Fruit fly (Drosophila melanogaster) whole organism, embryonic: Measurements from ENCODE around the gene Gos28.
A peak's percentile ranks its signal among the peaks of the same experiment; 100 is the strongest.

ENCODE experiments used
- Asciz ChIP-seq: fragments of 200-800 bp; sonication (Bioruptor generic); optimal IDR thresholded peaks from 2 replicates; lab custom pipeline; 2017; ENCODE audit warnings: missing biosample characterization, mild to moderate bottlenecking, missing genetic modification characterization, missing genetic modification reagents
- CG1024 ChIP-seq: fragments of 200-800 bp; sonication (Bioruptor generic); IDR thresholded peaks from 2 replicates; pipeline ENCODE4 v1.3.6; 2022; ENCODE audit warnings: missing biosample characterization, missing genetic modification characterization
- CG10321 ChIP-seq: fragments of 200-800 bp; sonication (Bioruptor generic); IDR thresholded peaks from 2 replicates; pipeline ENCODE4 v1.3.6; 2022; ENCODE audit warnings: missing biosample characterization, missing genetic modification characterization
- CG10366 ChIP-seq: fragments of 200-800 bp; sonication (Bioruptor generic); IDR thresholded peaks from 2 replicates; pipeline ENCODE4 v1.3.6; 2022; ENCODE audit warnings: missing biosample characterization, missing genetic modification characterization
- CG11696 ChIP-seq: fragments of 200-800 bp; sonication (Bioruptor generic); IDR thresholded peaks from 2 replicates; pipeline ENCODE4 v1.3.6; 2022; ENCODE audit warnings: missing biosample characterization, missing genetic modification characterization
- CG17568 ChIP-seq: fragments of 200-800 bp; sonication (Bioruptor generic); optimal IDR thresholded peaks from 2 replicates; lab custom pipeline; 2018; ENCODE audit warnings: missing biosample characterization, mild to moderate bottlenecking, missing genetic modification characterization, moderate library complexity
- CG17912 ChIP-seq: fragments of 200-800 bp; sonication (Bioruptor generic); optimal IDR thresholded peaks from 2 replicates; lab custom pipeline; 2018; ENCODE audit warnings: missing biosample characterization, mild to moderate bottlenecking, missing genetic modification characterization
- CG2116 ChIP-seq: fragments of 200-800 bp; sonication (Bioruptor generic); optimal IDR thresholded peaks from 3 replicates; lab custom pipeline; 2018; ENCODE audit warnings: missing biosample characterization, mild to moderate bottlenecking, missing genetic modification characterization
- CG30020 ChIP-seq: fragments of 200-800 bp; optimal IDR thresholded peaks from 2 replicates; lab custom pipeline; 2019; ENCODE audit warnings: missing biosample characterization, mild to moderate bottlenecking, missing genetic modification characterization, moderate library complexity
- CG3281 ChIP-seq: fragments of 200-800 bp; sonication (Bioruptor generic); optimal IDR thresholded peaks from 3 replicates; lab custom pipeline; 2017; ENCODE audit warnings: missing biosample characterization, mild to moderate bottlenecking, missing genetic modification characterization
- CG3847 ChIP-seq: fragments of 200-800 bp; sonication (Bioruptor generic); IDR thresholded peaks from 2 replicates; pipeline ENCODE4 v1.3.6; 2022; ENCODE audit warnings: missing biosample characterization, missing genetic modification characterization
- CG6654 ChIP-seq: fragments of 200-800 bp; sonication (Bioruptor generic); optimal IDR thresholded peaks from 2 replicates; lab custom pipeline; 2017; ENCODE audit warnings: missing biosample characterization, mild to moderate bottlenecking, missing genetic modification characterization
- CTCF ChIP-seq: fragments of 200-800 bp; sonication (Bioruptor generic); optimal IDR thresholded peaks from 2 replicates; lab custom pipeline; 2017; ENCODE audit warnings: missing biosample characterization, mild to moderate bottlenecking, missing genetic modification characterization, moderate library complexity
- Deaf1 ChIP-seq: fragments of 200-800 bp; optimal IDR thresholded peaks from 3 replicates; lab custom pipeline; 2019; ENCODE audit warnings: missing biosample characterization, mild to moderate bottlenecking, missing genetic modification characterization, moderate library complexity
- Ets97D ChIP-seq: fragments of 200-800 bp; sonication (Bioruptor generic); optimal IDR thresholded peaks from 3 replicates; lab custom pipeline; 2016; ENCODE audit warnings: missing biosample characterization, missing genetic modification characterization
- HLH3B ChIP-seq: fragments of 200-800 bp; sonication (Bioruptor generic); IDR thresholded peaks from 2 replicates; pipeline ENCODE4 v1.3.6; 2022; ENCODE audit warnings: missing biosample characterization, missing genetic modification characterization
- Hr51 ChIP-seq, 2 experiments: fragments of 200-800 bp; sonication (Bioruptor generic); optimal IDR thresholded peaks; 2 replicates in 1 of 2; 3 replicates in 1 of 2; lab custom pipeline; 2016 to 2018; ENCODE audit warnings: missing biosample characterization in 2 of 2, missing genetic modification characterization in 2 of 2, mild to moderate bottlenecking in 1 of 2, moderate library complexity in 1 of 2
- Max ChIP-seq: fragments of 200-800 bp; sonication (Bioruptor generic); optimal IDR thresholded peaks from 2 replicates; lab custom pipeline; 2016; ENCODE audit warnings: missing biosample characterization, mild to moderate bottlenecking, missing genetic modification characterization
- Nf-YB ChIP-seq: fragments of 200-800 bp; sonication (Bioruptor generic); optimal IDR thresholded peaks from 3 replicates; lab custom pipeline; 2019; ENCODE audit warnings: missing biosample characterization, mild to moderate bottlenecking, missing genetic modification characterization, moderate library complexity
- Nf-YC ChIP-seq: fragments of 200-800 bp; optimal IDR thresholded peaks from 3 replicates; lab custom pipeline; 2019; ENCODE audit warnings: missing biosample characterization, mild to moderate bottlenecking, missing genetic modification characterization, moderate library complexity
- Scr ChIP-seq: fragments of 200-800 bp; sonication (Bioruptor generic); IDR thresholded peaks from 2 replicates; pipeline ENCODE4 v1.3.6; 2022; ENCODE audit warnings: missing biosample characterization, missing genetic modification characterization; ENCODE audit not compliant: partially characterized antibody
- Tbp ChIP-seq: fragments of >200 bp; optimal IDR thresholded peaks from 2 replicates; lab custom pipeline; 2018; ENCODE audit warnings: missing biosample characterization, missing genetic modification characterization
- Usf ChIP-seq: fragments of 200-800 bp; sonication (Bioruptor generic); optimal IDR thresholded peaks from 2 replicates; lab custom pipeline; 2017; ENCODE audit warnings: missing genotype, missing biosample characterization, missing genetic modification characterization
- ab ChIP-seq: fragments of 200-800 bp; sonication (Bioruptor generic); optimal IDR thresholded peaks from 2 replicates; lab custom pipeline; 2016; ENCODE audit warnings: missing biosample characterization, missing genetic modification characterization
- abd-A ChIP-seq: fragments of 200-800 bp; sonication (Bioruptor generic); optimal IDR thresholded peaks from 3 replicates; lab custom pipeline; 2019; ENCODE audit warnings: missing biosample characterization, mild to moderate bottlenecking, missing genetic modification characterization, moderate library complexity
- ara ChIP-seq: fragments of 200-800 bp; sonication (Bioruptor generic); IDR thresholded peaks from 2 replicates; pipeline ENCODE4 v1.3.6; 2022; ENCODE audit warnings: missing biosample characterization, missing genetic modification characterization
- az2 ChIP-seq: fragments of 200-800 bp; sonication (Bioruptor generic); optimal IDR thresholded peaks from 3 replicates; lab custom pipeline; 2016; ENCODE audit warnings: missing biosample characterization, missing genetic modification characterization
- bab2 ChIP-seq: fragments of 200-800 bp; sonication (Bioruptor generic); optimal IDR thresholded peaks from 2 replicates; lab custom pipeline; 2016; ENCODE audit warnings: missing biosample characterization, missing genetic modification characterization
- cg ChIP-seq: fragments of 200-800 bp; sonication (Bioruptor generic); optimal IDR thresholded peaks from 3 replicates; lab custom pipeline; 2019; ENCODE audit warnings: missing biosample characterization, mild to moderate bottlenecking, missing genetic modification characterization, moderate library complexity
- chinmo ChIP-seq: fragments of 200-800 bp; sonication (Bioruptor generic); IDR thresholded peaks from 4 replicates; pipeline ENCODE4 v1.3.6; 2022; ENCODE audit warnings: missing biosample characterization, missing genetic modification characterization; ENCODE audit not compliant: partially characterized antibody
- crp ChIP-seq, 2 experiments: fragments of 200-800 bp; sonication (Bioruptor generic); optimal IDR thresholded peaks; 2 replicates in 1 of 2; 3 replicates in 1 of 2; lab custom pipeline; 2017; ENCODE audit warnings: missing biosample characterization in 2 of 2, missing genetic modification characterization in 2 of 2, mild to moderate bottlenecking in 1 of 2, moderate library complexity in 1 of 2
- dan ChIP-seq: fragments of 200-800 bp; sonication (Bioruptor generic); IDR thresholded peaks from 2 replicates; pipeline ENCODE4 v1.3.6; 2022; ENCODE audit warnings: missing biosample characterization, missing genetic modification characterization
- dati ChIP-seq: fragments of 200-800 bp; sonication (Bioruptor generic); IDR thresholded peaks from 2 replicates; pipeline ENCODE4 v1.3.6; 2022; ENCODE audit warnings: missing biosample characterization, missing genetic modification characterization
- emc ChIP-seq: fragments of 200-800 bp; sonication (Bioruptor generic); optimal IDR thresholded peaks from 2 replicates; lab custom pipeline; 2016; ENCODE audit warnings: missing biosample characterization, missing genetic modification characterization
- ewg ChIP-seq: fragments of 200-800 bp; sonication (Bioruptor generic); optimal IDR thresholded peaks from 3 replicates; lab custom pipeline; 2017; ENCODE audit warnings: mild to moderate bottlenecking, missing biosample characterization, missing genetic modification reagents, missing genetic modification characterization
- gt ChIP-seq: fragments of 200-800 bp; sonication (Bioruptor generic); IDR thresholded peaks from 2 replicates; pipeline ENCODE4 v1.3.6; 2022; ENCODE audit warnings: missing biosample characterization, missing genetic modification characterization
- hb ChIP-seq: fragments of 200-800 bp; sonication (Bioruptor generic); IDR thresholded peaks from 3 replicates; pipeline ENCODE4 v1.3.6; 2022; ENCODE audit warnings: missing biosample characterization, missing genetic modification characterization; ENCODE audit not compliant: partially characterized antibody
- mam ChIP-seq: fragments of 200-800 bp; sonication (Bioruptor generic); optimal IDR thresholded peaks from 3 replicates; lab custom pipeline; 2016; ENCODE audit warnings: missing biosample characterization, missing genetic modification characterization
- nerfin-1 ChIP-seq: fragments of 200-800 bp; sonication (Bioruptor generic); optimal IDR thresholded peaks from 3 replicates; lab custom pipeline; 2019; ENCODE audit warnings: missing biosample characterization, mild to moderate bottlenecking, missing genetic modification characterization, moderate library complexity
- otp ChIP-seq: fragments of 200-800 bp; sonication (Bioruptor generic); IDR thresholded peaks from 3 replicates; pipeline ENCODE4, ENCODE4 v1.3.6; 2022; ENCODE audit warnings: missing biosample characterization, missing genetic modification characterization
- pan ChIP-seq, 4 experiments: fragments of >200 bp in 3 of 4; fragments of 200-800 bp in 1 of 4; sonication (Bioruptor generic) in 1 of 4; optimal IDR thresholded peaks in 3 of 4; IDR thresholded peaks in 1 of 4; 2 replicates each; pipeline versions ENCODE4 v1.3.6 to Lab custom; 2017 to 2022; ENCODE audit warnings: missing biosample characterization in 2 of 4, missing genetic modification characterization in 2 of 4, mixed read lengths in 1 of 4
- pfk ChIP-seq: fragments of 200-800 bp; sonication (Bioruptor generic); optimal IDR thresholded peaks from 2 replicates; lab custom pipeline; 2018; ENCODE audit warnings: missing biosample characterization, mild to moderate bottlenecking, missing genetic modification characterization, moderate library complexity
- prd ChIP-seq, 3 experiments: fragments of >200 bp in 2 of 3; fragments of 200-800 bp in 1 of 3; sonication (Bioruptor generic) in 1 of 3; optimal IDR thresholded peaks in 2 of 3; IDR thresholded peaks in 1 of 3; 2 replicates in 2 of 3; 3 replicates in 1 of 3; pipeline versions ENCODE4 v1.3.6 to Lab custom; 2017 to 2022; ENCODE audit warnings: missing biosample characterization in 1 of 3, missing genetic modification characterization in 1 of 3
- tgo ChIP-seq: fragments of 200-800 bp; sonication (Bioruptor generic); IDR thresholded peaks from 3 replicates; pipeline ENCODE4 v1.3.6; 2022; ENCODE audit warnings: missing biosample characterization, missing genetic modification characterization

The Gos28 gene

dm6 chr3R:18693611-18694010, 30.1 kb downstream of the Gos28 start, which contains the start of gene CG14300:
CG14300 (minus strand) TSS chr3R:18693711.
- TF ChIP-seq pan (optimal IDR thresholded peaks at IDR 0.05; lab: Kevin White, UChicago) (no peak), pan (GFP tag; optimal IDR thresholded peaks at IDR 0.05 in 1 of 2, IDR thresholded peaks at IDR 0.05 in 1 of 2) (no peak), otp (no peak), az2 (GFP tag; lab: Kevin White, UChicago) (no peak), CG1024 (no peak), Ets97D (GFP tag; lab: Kevin White, UChicago) (no peak), bab2 (no peak), CTCF (GFP tag; lab: Kevin White, UChicago) (no peak), HLH3B (GFP tag; lab: Robert Waterston, UW) (no peak)

dm6 chr3R:18694952-18695351, 31.4 kb downstream of the Gos28 start, which contains the start of gene CG34282:
CG34282 (plus strand) TSS chr3R:18695252.
- TF ChIP-seq Usf (GFP tag; lab: Kevin White, UChicago): no peak
- TF ChIP-seq Asciz (GFP tag; lab: Kevin White, UChicago): no peak
- TF ChIP-seq Tbp: no peak
- no peak for TF ChIP-seq Max
- no peak for TF ChIP-seq Scr (GFP tag; lab: Robert Waterston, UW)
- no peak for TF ChIP-seq dati
- no peak for TF ChIP-seq CG11696 (GFP tag; lab: Robert Waterston, UW)
- TF ChIP-seq ara (GFP tag; lab: Robert Waterston, UW): no peak
- no peak for TF ChIP-seq prd (optimal IDR thresholded peaks at IDR 0.05; lab: Kevin White, UChicago)
- no peak for TF ChIP-seq prd (GFP tag; IDR thresholded peaks at IDR 0.05; lab: Robert Waterston, UW)
- TF ChIP-seq ab (GFP tag; lab: Kevin White, UChicago): no peak

- peak; percentile 94 for TF ChIP-seq pfk
- no peak for TF ChIP-seq emc
- TF ChIP-seq crp (GFP tag; optimal IDR thresholded peaks at IDR 0.05; lab: Kevin White, UChicago): peak in 1 of 2 experiments; percentile 14
- peak; percentile 11 for TF ChIP-seq Nf-YB (GFP tag; lab: Kevin White, UChicago)
- TF ChIP-seq abd-A (tag; lab: Kevin White, UChicago): peak; percentile 91
- no peak for TF ChIP-seq CG3847
- TF ChIP-seq Nf-YC: peak; percentile 84
- no peak for TF ChIP-seq CG10366 (GFP tag; lab: Robert Waterston, UW)
- TF ChIP-seq ewg: peak; percentile 21
- TF ChIP-seq cg: peak; percentile 7
- TF ChIP-seq CG3281: no peak
- TF ChIP-seq CG17912 (GFP tag; lab: Kevin White, UChicago): no peak
- TF ChIP-seq CG10321 (GFP tag; lab: Robert Waterston, UW): no peak
- no peak for TF ChIP-seq tgo (GFP tag; lab: Robert Waterston, UW)
- 0 out of 3 replicates have a peak, but pooled peaks have one; percentile 14 for TF ChIP-seq hb
- TF ChIP-seq CG17568 (GFP tag; lab: Kevin White, UChicago): no peak
- no peak for TF ChIP-seq CG6654
- no peak for TF ChIP-seq CG30020
- peak; percentile 76 for TF ChIP-seq Deaf1 (tag; lab: Kevin White, UChicago)
- no peak for TF ChIP-seq gt (GFP tag; lab: Robert Waterston, UW)
- TF ChIP-seq nerfin-1: peak; percentile 46
- TF ChIP-seq chinmo (GFP tag; lab: Robert Waterston, UW): 0 out of 4 replicates have a peak, but pooled peaks have one; percentile 40
- no peak for TF ChIP-seq CG2116 (GFP tag; lab: Kevin White, UChicago)
- no peak for TF ChIP-seq dan (GFP tag; lab: Robert Waterston, UW)
- no peak for TF ChIP-seq mam (GFP tag; lab: Kevin White, UChicago)
- TF ChIP-seq Hr51 (GFP tag; optimal IDR thresholded peaks at IDR 0.05; lab: Kevin White, UChicago): no peak
Observed at dm6 chr3R:18698855-18699569, 35.5 kb downstream of the Gos28 start.
